Fruit fly (Drosophila melanogaster) whole organism, wandering third instar larva: ENCODE measurements around the gene CG10984.

Source experiments
- Abd-B ChIP-seq: fragments of >200 bp; optimal IDR thresholded peaks from 2 replicates; lab custom pipeline; 2017; ENCODE audit warnings: missing biosample characterization, missing genetic modification characterization
- CG32264 ChIP-seq: fragments of 200-800 bp; sonication (Bioruptor generic); optimal IDR thresholded peaks from 2 replicates; lab custom pipeline; 2016; ENCODE audit warnings: missing biosample characterization, missing genetic modification characterization
- CG9705 ChIP-seq: fragments of 200-800 bp; sonication (Bioruptor generic); optimal IDR thresholded peaks from 2 replicates; lab custom pipeline; 2018; ENCODE audit warnings: missing biosample characterization, mild to moderate bottlenecking, missing genetic modification characterization
- CrebA ChIP-seq: fragments of 200-800 bp; sonication (Bioruptor generic); optimal IDR thresholded peaks from 2 replicates; lab custom pipeline; 2016; ENCODE audit warnings: missing biosample characterization, mild to moderate bottlenecking, missing genetic modification characterization, borderline replicate concordance
- Dfd ChIP-seq: fragments of >200 bp; optimal IDR thresholded peaks from 2 replicates; lab custom pipeline; 2017; ENCODE audit warnings: missing biosample characterization, missing genetic modification characterization
- Dif ChIP-seq: fragments of 200-275, 200-300 bp; sonication (Bioruptor generic); optimal IDR thresholded peaks from 2 replicates; lab custom pipeline; 2018; ENCODE audit warnings: missing biosample characterization, missing genetic modification characterization; ENCODE audit not compliant: partially characterized antibody
- GATAd ChIP-seq: sonication (Bioruptor generic); optimal IDR thresholded peaks from 2 replicates; lab custom pipeline; 2016; ENCODE audit warnings: missing biosample characterization, missing genetic modification characterization
- HLH106 ChIP-seq: fragments of 200-800 bp; optimal IDR thresholded peaks from 3 replicates; lab custom pipeline; 2019; ENCODE audit warnings: missing biosample characterization, mild to moderate bottlenecking, missing genetic modification characterization, moderate library complexity
- Hnf4 ChIP-seq: fragments of 200-800 bp; sonication (Bioruptor generic); optimal IDR thresholded peaks from 2 replicates; lab custom pipeline; 2016; ENCODE audit warnings: missing biosample characterization, mild to moderate bottlenecking, missing genetic modification characterization
- Hr78 ChIP-seq: fragments of >200 bp; optimal IDR thresholded peaks from 2 replicates; lab custom pipeline; 2017; ENCODE audit warnings: missing biosample characterization, missing genetic modification characterization
- Hr83 ChIP-seq: fragments of 200-300 bp; sonication (Bioruptor generic); optimal IDR thresholded peaks from 2 replicates; lab custom pipeline; 2016; ENCODE audit warnings: missing biosample characterization, mild to moderate bottlenecking, missing genetic modification characterization, moderate library complexity; ENCODE audit not compliant: poor library complexity, severe bottlenecking
- Jra ChIP-seq: sonication (Bioruptor generic); optimal IDR thresholded peaks from 2 replicates; lab custom pipeline; 2016; ENCODE audit warnings: missing biosample characterization, missing genetic modification characterization
- Mio ChIP-seq: sonication (Bioruptor generic); optimal IDR thresholded peaks from 2 replicates; lab custom pipeline; 2016; ENCODE audit warnings: missing biosample characterization, missing genetic modification characterization
- Myc ChIP-seq: fragments of >200 bp; optimal IDR thresholded peaks from 2 replicates; lab custom pipeline; 2017
- N ChIP-seq: fragments of >200 bp; optimal IDR thresholded peaks from 2 replicates; lab custom pipeline; 2018; ENCODE audit warnings: missing biosample characterization, missing external identifiers, missing genetic modification characterization
- OdsH ChIP-seq: fragments of 200-800 bp; sonication (Bioruptor generic); optimal IDR thresholded peaks from 2 replicates; lab custom pipeline; 2016; ENCODE audit warnings: missing biosample characterization, mild to moderate bottlenecking, missing genetic modification characterization
- Rel ChIP-seq, 2 experiments: fragments of 200-800 bp; sonication (Bioruptor generic) in 1 of 2; optimal IDR thresholded peaks; 2 replicates in 1 of 2; 3 replicates in 1 of 2; lab custom pipeline; 2016 to 2019; ENCODE audit warnings: mild to moderate bottlenecking in 2 of 2, missing biosample characterization in 2 of 2, missing genetic modification characterization in 2 of 2, moderate library complexity in 1 of 2
- Sp1 ChIP-seq: fragments of 200-800 bp; sonication (Bioruptor generic); optimal IDR thresholded peaks from 3 replicates; lab custom pipeline; 2019; ENCODE audit warnings: missing biosample characterization, mild to moderate bottlenecking, missing genetic modification characterization, moderate library complexity
- Vsx2 ChIP-seq: fragments of 200-300, 225-300 bp; sonication (Bioruptor generic); optimal IDR thresholded peaks from 2 replicates; lab custom pipeline; 2018; ENCODE audit warnings: missing biosample characterization, missing genetic modification characterization; ENCODE audit not compliant: partially characterized antibody
- br ChIP-seq: fragments of 200-800 bp; sonication (Bioruptor generic); optimal IDR thresholded peaks from 2 replicates; lab custom pipeline; 2016; ENCODE audit warnings: missing biosample characterization, missing genetic modification characterization
- brk ChIP-seq: fragments of 200-800 bp; sonication (Bioruptor generic); optimal IDR thresholded peaks from 2 replicates; lab custom pipeline; 2016; ENCODE audit warnings: missing biosample characterization, mild to moderate bottlenecking, missing genetic modification characterization
- dl ChIP-seq, 2 experiments: fragments of 175-275, 200-275 bp in 1 of 2; fragments of 200-275 bp in 1 of 2; sonication (Bioruptor generic); optimal IDR thresholded peaks; lab custom pipeline; 2018; ENCODE audit warnings: mild to moderate bottlenecking in 2 of 2, missing biosample characterization in 2 of 2, missing genetic modification characterization in 2 of 2, moderate library complexity in 2 of 2; ENCODE audit not compliant: partially characterized antibody in 2 of 2, insufficient read depth in 1 of 2
- dmrt93B ChIP-seq: fragments of 200-800 bp; sonication (Bioruptor generic); optimal IDR thresholded peaks from 2 replicates; lab custom pipeline; 2018; ENCODE audit warnings: missing biosample characterization, mild to moderate bottlenecking, missing genetic modification characterization
- dsf ChIP-seq: sonication (Bioruptor generic); optimal IDR thresholded peaks from 2 replicates; lab custom pipeline; 2016; ENCODE audit warnings: missing biosample characterization, missing genetic modification characterization, borderline replicate concordance
- ey ChIP-seq: fragments of 200-800 bp; sonication (Bioruptor generic); optimal IDR thresholded peaks from 2 replicates; lab custom pipeline; 2016; ENCODE audit warnings: missing biosample characterization, missing genetic modification characterization
- foxo ChIP-seq, 2 experiments: fragments of 200-800 bp; sonication (Bioruptor generic); optimal IDR thresholded peaks; 2 replicates in 1 of 2; 3 replicates in 1 of 2; lab custom pipeline; 2016 to 2017; ENCODE audit warnings: missing biosample characterization in 2 of 2, missing genetic modification characterization in 2 of 2
- fru ChIP-seq: fragments of 200-800 bp; sonication (Bioruptor generic); optimal IDR thresholded peaks from 3 replicates; lab custom pipeline; 2016; ENCODE audit warnings: missing biosample characterization, mild to moderate bottlenecking, missing genetic modification characterization
- h ChIP-seq: fragments of 200-800 bp; sonication (Bioruptor generic); optimal IDR thresholded peaks from 3 replicates; lab custom pipeline; 2016; ENCODE audit warnings: missing biosample characterization, mild to moderate bottlenecking, missing genetic modification characterization
- jim ChIP-seq: fragments of 175-275, 200-325 bp; sonication (Bioruptor generic); optimal IDR thresholded peaks from 2 replicates; lab custom pipeline; 2016; ENCODE audit warnings: missing biosample characterization, mild to moderate bottlenecking, missing genetic modification characterization
- lola ChIP-seq: fragments of >200 bp; optimal IDR thresholded peaks from 2 replicates; lab custom pipeline; 2017; ENCODE audit warnings: missing biosample characterization, missing genetic modification characterization
- pan ChIP-seq: fragments of >200 bp; optimal IDR thresholded peaks from 2 replicates; lab custom pipeline; 2017
- psq ChIP-seq: fragments of 200-800 bp; sonication (Bioruptor generic); optimal IDR thresholded peaks from 3 replicates; lab custom pipeline; 2017; ENCODE audit warnings: missing biosample characterization, mild to moderate bottlenecking, missing genetic modification characterization, moderate library complexity
- rgr ChIP-seq: fragments of 200-800 bp; sonication (Bioruptor generic); optimal IDR thresholded peaks from 3 replicates; lab custom pipeline; 2016; ENCODE audit warnings: missing biosample characterization, mild to moderate bottlenecking, missing genetic modification characterization
- sage ChIP-seq: fragments of 200-800 bp; sonication (Bioruptor generic); optimal IDR thresholded peaks from 2 replicates; lab custom pipeline; 2016; ENCODE audit warnings: missing biosample characterization, mild to moderate bottlenecking, missing genetic modification characterization
- sv ChIP-seq: fragments of 200-800 bp; sonication (Bioruptor generic); optimal IDR thresholded peaks from 3 replicates; lab custom pipeline; 2016; ENCODE audit warnings: missing biosample characterization, missing genetic modification characterization
- tai ChIP-seq: sonication (Bioruptor generic); optimal IDR thresholded peaks from 2 replicates; lab custom pipeline; 2016; ENCODE audit warnings: missing biosample characterization, missing genetic modification characterization
- usp ChIP-seq: fragments of >200 bp; optimal IDR thresholded peaks from 2 replicates; lab custom pipeline; 2017; ENCODE audit warnings: missing biosample characterization, missing genetic modification characterization
- woc ChIP-seq: sonication (Bioruptor generic); optimal IDR thresholded peaks from 2 replicates; lab custom pipeline; 2016; ENCODE audit warnings: missing biosample characterization, mild to moderate bottlenecking, missing genetic modification characterization

Gene CG10984

dm6 chr3L:12734550-12735012 is 15.3 kb upstream of the CG10984 start, which contains the start of the genes SmD1 and Ptp69D:
Gene SmD1, minus strand, starts transcription at chr3L:12734611.
Gene Ptp69D, plus strand, starts transcription at chr3L:12734945.
- TF ChIP-seq psq (GFP tag; lab: Kevin White, UChicago): no peak
- TF ChIP-seq woc (GFP tag; lab: Kevin White, UChicago): peak; percentile 55
- TF ChIP-seq brk (GFP tag; lab: Kevin White, UChicago): peak; percentile 8

dm6 chr3L:12735707-12736106 is 14.2 kb upstream of the CG10984 start:
- TF ChIP-seq GATAd (GFP tag; lab: Kevin White, UChicago) (no peak), Rel (GFP tag; optimal IDR thresholded peaks at IDR 0.05; lab: Kevin White, UChicago) (no peak), Rel (tag; optimal IDR thresholded peaks at IDR 0.05; lab: Kevin White, UChicago) (no peak), Hr83 (no peak), CG32264 (GFP tag; lab: Kevin White, UChicago) (no peak), jim (GFP tag; lab: Kevin White, UChicago) (no peak), Dfd (GFP tag; lab: Kevin White, UChicago) (no peak), lola (GFP tag; lab: Kevin White, UChicago) (no peak), Vsx2 (GFP tag; lab: Kevin White, UChicago) (no peak), Myc (no peak), Mio (GFP tag; lab: Kevin White, UChicago) (no peak), dsf (GFP tag; lab: Kevin White, UChicago) (no peak), woc (GFP tag; lab: Kevin White, UChicago) (no peak), Jra (no peak), Dif (GFP tag; lab: Kevin White, UChicago) (no peak), ey (GFP tag; lab: Kevin White, UChicago) (no peak), fru (GFP tag; lab: Kevin White, UChicago) (no peak), psq (GFP tag; lab: Kevin White, UChicago) (no peak), usp (GFP tag; lab: Kevin White, UChicago) (no peak), sage (no peak), brk (GFP tag; lab: Kevin White, UChicago) (no peak)

- no peak for TF ChIP-seq Rel (GFP tag; optimal IDR thresholded peaks at IDR 0.05; lab: Kevin White, UChicago)
- TF ChIP-seq Rel (tag; optimal IDR thresholded peaks at IDR 0.05; lab: Kevin White, UChicago): no peak
- TF ChIP-seq HLH106 (tag; lab: Kevin White, UChicago): no peak
- TF ChIP-seq pan: no peak
- no peak for TF ChIP-seq Dif (GFP tag; lab: Kevin White, UChicago)
- TF ChIP-seq psq (GFP tag; lab: Kevin White, UChicago): peak; percentile 5
- TF ChIP-seq Mio (GFP tag; lab: Kevin White, UChicago): no peak
- TF ChIP-seq brk (GFP tag; lab: Kevin White, UChicago): peak; percentile 46
- TF ChIP-seq h (GFP tag; lab: Kevin White, UChicago): no peak
- TF ChIP-seq CrebA: no peak
- TF ChIP-seq dsf (GFP tag; lab: Kevin White, UChicago): peak; percentile 1
- TF ChIP-seq Sp1: no peak
- peak; percentile 50 for TF ChIP-seq tai (GFP tag; lab: Kevin White, UChicago)
- TF ChIP-seq jim (GFP tag; lab: Kevin White, UChicago): no peak
- no peak for TF ChIP-seq br (GFP tag; lab: Kevin White, UChicago)
- no peak for TF ChIP-seq woc (GFP tag; lab: Kevin White, UChicago)
- no peak for TF ChIP-seq usp (GFP tag; lab: Kevin White, UChicago)
- TF ChIP-seq OdsH (GFP tag; lab: Kevin White, UChicago): peak; percentile 13
- TF ChIP-seq sv (GFP tag; lab: Kevin White, UChicago): no peak
- TF ChIP-seq CG32264 (GFP tag; lab: Kevin White, UChicago): no peak
- no peak for TF ChIP-seq Hr78 (GFP tag; lab: Kevin White, UChicago)
- TF ChIP-seq lola (GFP tag; lab: Kevin White, UChicago): no peak
- TF ChIP-seq Vsx2 (GFP tag; lab: Kevin White, UChicago): no peak
- TF ChIP-seq sage: no peak
- no peak for TF ChIP-seq rgr (GFP tag; lab: Kevin White, UChicago)
- no peak for TF ChIP-seq dmrt93B (GFP tag; lab: Kevin White, UChicago)
- TF ChIP-seq foxo (GFP tag; optimal IDR thresholded peaks at IDR 0.05; lab: Kevin White, UChicago): no peak
- no peak for TF ChIP-seq Dfd (GFP tag; lab: Kevin White, UChicago)
- peak; percentile 56 for TF ChIP-seq Hnf4 (GFP tag; lab: Kevin White, UChicago)
- TF ChIP-seq Myc: no peak
- TF ChIP-seq fru (GFP tag; lab: Kevin White, UChicago): no peak
- peak; percentile 54 for TF ChIP-seq Jra
- no peak for TF ChIP-seq GATAd (GFP tag; lab: Kevin White, UChicago)
- no peak for TF ChIP-seq Hr83
- TF ChIP-seq CG9705 (GFP tag; lab: Kevin White, UChicago): no peak
- TF ChIP-seq Abd-B: no peak
- no peak for TF ChIP-seq N (GFP tag; lab: Kevin White, UChicago)
- no peak for TF ChIP-seq ey (GFP tag; lab: Kevin White, UChicago)
- TF ChIP-seq dl (GFP tag; optimal IDR thresholded peaks at IDR 0.05; lab: Kevin White, UChicago; ENCODE audit: insufficient read depth in 1 of 2, partially characterized antibody in 2 of 2): no peak
These were observed 8.3 kb upstream of the CG10984 start, which contains the start of gene CG32112 for dm6 chr3L:12741608-12742007. Gene CG32112, plus strand, starts transcription at chr3L:12741718.
